Fruit fly (Drosophila melanogaster): ENCODE measurements around the gene SsRbeta.

The SsRbeta gene

DNA sequence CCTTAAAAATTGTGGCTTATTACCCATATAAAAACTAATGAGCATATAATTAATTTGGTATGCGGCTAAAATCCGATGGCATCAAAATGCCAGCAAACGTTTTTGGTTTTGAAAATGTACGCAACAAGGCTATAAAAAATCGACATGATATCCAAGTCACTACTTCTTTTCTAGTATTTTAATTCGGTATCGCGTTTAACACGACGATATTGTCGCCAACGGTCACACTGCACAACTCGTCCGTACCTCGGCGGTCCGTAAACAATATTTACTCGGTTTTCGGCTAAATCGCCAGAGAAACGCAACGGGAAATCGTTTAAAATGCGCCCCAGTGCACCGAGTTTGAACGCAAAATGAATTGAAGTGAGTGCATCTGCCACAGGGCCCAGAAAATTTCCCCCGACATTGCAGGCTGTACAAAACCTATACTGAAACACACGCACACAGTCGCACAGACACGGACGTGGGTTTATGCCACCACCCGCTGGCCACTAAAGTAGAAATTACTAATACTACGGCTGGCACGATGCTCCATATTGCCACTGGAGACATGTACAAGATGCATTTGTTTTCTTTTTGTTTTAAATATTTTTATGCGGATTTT is 16.3 kb upstream of the SsRbeta start, which contains the start of gene Taf4:
Gene Taf4, plus strand, starts transcription at position 210 of the 604 bp plus-strand sequence.
- TF ChIP-seq Hr4 (GFP tag; optimal IDR thresholded peaks at IDR 0.05) (no peak), Met (GFP tag; optimal IDR thresholded peaks at IDR 0.05) (no peak), CG6276 (GFP tag; optimal IDR thresholded peaks at IDR 0.05) (no peak), Sox14 (GFP tag; optimal IDR thresholded peaks at IDR 0.05) (no peak), CG16779 (tag; optimal IDR thresholded peaks at IDR 0.05) (no peak), CG8119 (GFP tag; IDR thresholded peaks at IDR 0.05) (peak; percentile 89; the same call in 1 of the 3 replicates)

DNA sequence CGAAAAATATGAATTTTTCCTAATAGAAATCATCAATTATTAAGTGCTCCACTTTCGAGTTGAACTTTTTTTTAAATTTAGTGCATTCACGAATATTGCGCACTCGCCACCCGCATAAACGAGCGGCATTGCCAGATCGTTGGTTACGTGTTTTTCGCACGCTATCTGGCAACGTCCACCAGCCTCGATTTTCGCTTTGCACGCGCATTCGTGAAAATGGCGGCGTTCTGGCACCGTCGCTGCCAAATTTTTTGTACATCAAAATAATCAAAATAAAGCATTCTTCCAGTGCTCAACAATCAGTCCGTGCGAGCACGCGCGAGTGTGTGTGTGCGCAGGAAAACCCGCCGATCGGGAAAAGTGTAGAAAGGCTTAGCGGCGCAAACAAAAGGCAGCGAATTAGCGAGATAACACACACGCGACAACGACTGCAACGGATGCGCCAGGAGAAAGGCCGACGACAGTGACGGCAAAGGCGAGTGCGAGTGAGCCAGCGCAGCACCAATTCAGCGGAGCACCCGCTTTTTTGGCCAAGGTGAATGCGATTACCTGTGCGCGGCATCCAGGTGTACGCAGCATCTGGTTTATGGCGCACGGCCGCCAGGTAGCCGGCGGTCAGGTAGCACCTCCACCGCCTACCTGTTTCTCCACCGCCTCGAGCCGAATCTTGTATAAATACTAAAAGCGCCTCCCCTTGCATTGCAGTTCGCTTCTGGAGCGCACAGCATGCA is 15.6 kb upstream of the SsRbeta start:
- TF ChIP-seq Sox102F (GFP tag; optimal IDR thresholded peaks at IDR 0.05): peak; percentile 83
- peak; percentile 88 for TF ChIP-seq Hr4 (GFP tag; optimal IDR thresholded peaks at IDR 0.05)
- TF ChIP-seq net (GFP tag; optimal IDR thresholded peaks at IDR 0.05): no peak
- TF ChIP-seq CG4318 (GFP tag; optimal IDR thresholded peaks at IDR 0.05): no peak
- TF ChIP-seq CG11902 (GFP tag; optimal IDR thresholded peaks at IDR 0.05): peak; percentile 75
- TF ChIP-seq CG3919 (GFP tag; optimal IDR thresholded peaks at IDR 0.05): peak; percentile 86
- TF ChIP-seq CG32006 (GFP tag; optimal IDR thresholded peaks at IDR 0.05): no peak
- peak; percentile 90 for TF ChIP-seq lz (GFP tag; optimal IDR thresholded peaks at IDR 0.05)
- peak; percentile 92 for TF ChIP-seq esn (GFP tag; optimal IDR thresholded peaks at IDR 0.05)
- peak; percentile 77 for TF ChIP-seq CG34406 (GFP tag; optimal IDR thresholded peaks at IDR 0.05)
- peak; percentile 82 for TF ChIP-seq Ets96B (tag; optimal IDR thresholded peaks at IDR 0.05)
- peak; percentile 92 for TF ChIP-seq CG31627 (GFP tag; optimal IDR thresholded peaks at IDR 0.05)
- TF ChIP-seq Met (GFP tag; optimal IDR thresholded peaks at IDR 0.05): no peak
- peak; percentile 68 for TF ChIP-seq Blimp-1 (GFP tag; optimal IDR thresholded peaks at IDR 0.05)
- TF ChIP-seq CG11762 (GFP tag; optimal IDR thresholded peaks at IDR 0.05; ENCODE audit: insufficient read depth): no peak
- TF ChIP-seq Gug (GFP tag; IDR thresholded peaks at IDR 0.05): peak; percentile 77
- no peak for TF ChIP-seq CG9139 (GFP tag; optimal IDR thresholded peaks at IDR 0.05)
- TF ChIP-seq CG7368 (GFP tag; optimal IDR thresholded peaks at IDR 0.05): peak; percentile 85
- no peak for TF ChIP-seq pdm3 (GFP tag; optimal IDR thresholded peaks at IDR 0.05)
- peak; percentile 97 for TF ChIP-seq Eip78C (GFP tag)
- no peak for TF ChIP-seq fkh (GFP tag; optimal IDR thresholded peaks at IDR 0.05)
- peak; percentile 65 for TF ChIP-seq CG6854 (GFP tag; optimal IDR thresholded peaks at IDR 0.05)
- no peak for TF ChIP-seq Hr39 (GFP tag; optimal IDR thresholded peaks at IDR 0.05)
- TF ChIP-seq CG15336 (GFP tag; IDR thresholded peaks at IDR 0.05): peak; percentile 87
- TF ChIP-seq CG6792 (GFP tag; optimal IDR thresholded peaks at IDR 0.05): peak; percentile 84
- peak; percentile 80 for TF ChIP-seq CG8632 (GFP tag; optimal IDR thresholded peaks at IDR 0.05)
- no peak for TF ChIP-seq CG6808 (GFP tag; optimal IDR thresholded peaks at IDR 0.05)
- peak; percentile 91 for TF ChIP-seq topi (GFP tag; optimal IDR thresholded peaks at IDR 0.05)
- TF ChIP-seq Sox14 (GFP tag; optimal IDR thresholded peaks at IDR 0.05): peak; percentile 92
- TF ChIP-seq dsx (GFP tag; optimal IDR thresholded peaks at IDR 0.05; ENCODE audit: poor library complexity, severe bottlenecking): peak; percentile 73
- peak; percentile 80 for TF ChIP-seq CG3032 (tag; optimal IDR thresholded peaks at IDR 0.05)
- peak; percentile 87 for TF ChIP-seq cyc (GFP tag; optimal IDR thresholded peaks at IDR 0.05)
- peak; percentile 92 for TF ChIP-seq Eip93F (GFP tag; optimal IDR thresholded peaks at IDR 0.05)
- TF ChIP-seq eg (GFP tag; IDR thresholded peaks at IDR 0.05): peak; percentile 90; the same call in 2 of the 3 replicates
- TF ChIP-seq CG11294 (GFP tag; IDR thresholded peaks at IDR 0.05): peak; percentile 62; the same call in 1 of the 2 replicates
- TF ChIP-seq Sox15 (GFP tag; optimal IDR thresholded peaks at IDR 0.05): peak; percentile 77
- TF ChIP-seq Lpt (GFP tag; optimal IDR thresholded peaks at IDR 0.05): no peak

All from whole organism, prepupa.